Fruit fly (Drosophila melanogaster): ENCODE data around the gene Hsp70Bc.
"Not testable (repeated sequence)": the region's sequence is repeated elsewhere in the genome, so short reads cannot be mapped to it uniquely, and the experiment has no call there.

- not testable (repeated sequence) for TF ChIP-seq ttk, insv, psq (optimal IDR thresholded peaks at IDR 0.05)
Observed at dm6 chr3R:12465198-12465597, 43.7 kb upstream of the Hsp70Bc start, which contains the start of gene CG5608.

Measured in Kc167 (cell line).